Fruit fly (Drosophila melanogaster): ENCODE data around the gene nero.
A peak's percentile ranks its signal among the peaks of the same experiment; 100 is the strongest.

Gene nero

DNA sequence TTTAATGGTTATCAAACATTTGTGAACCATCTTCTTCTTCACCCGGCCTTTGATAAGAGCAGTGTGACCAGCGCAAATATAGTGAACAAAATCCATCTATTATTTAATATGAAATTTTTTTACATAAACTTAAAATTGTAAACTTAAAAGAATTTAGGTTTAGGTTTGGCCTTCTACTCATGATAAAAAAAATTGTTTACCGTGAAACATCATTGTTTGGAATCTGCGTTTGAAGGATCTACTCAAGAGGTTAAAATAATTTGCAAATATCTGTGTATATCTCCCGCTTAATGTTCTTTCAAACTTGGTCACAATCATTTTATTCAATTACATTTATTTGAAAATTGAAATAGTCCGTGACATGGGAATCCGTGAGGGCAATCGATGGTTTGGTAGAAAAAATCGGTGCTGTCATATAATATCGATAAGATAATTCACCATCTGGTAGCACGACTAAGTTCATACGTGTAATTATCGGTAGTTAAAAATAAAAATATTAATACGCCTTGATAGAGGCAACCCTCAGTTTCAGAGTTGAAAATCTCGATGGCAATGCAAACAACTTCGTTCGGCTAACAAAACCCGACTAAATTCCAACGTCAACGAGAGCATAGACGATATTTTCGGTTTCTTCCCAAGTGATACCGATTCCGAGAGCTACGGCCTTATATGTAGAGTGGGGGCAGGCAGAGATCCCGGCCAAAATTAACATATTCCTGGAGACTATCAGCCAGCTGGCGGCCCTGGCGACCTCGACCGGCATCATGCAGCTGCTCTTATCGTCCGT, 24.6 kb upstream of the nero start, which contains the start of the genes betaGlu and sip3 (continued):
- TF ChIP-seq salm (tag; optimal IDR thresholded peaks at IDR 0.05) (no peak), CG12744 (GFP tag; optimal IDR thresholded peaks at IDR 0.05) (peak; percentile 27), Doc3 (GFP tag; IDR thresholded peaks at IDR 0.05; ENCODE audit: partially characterized antibody) (peak; percentile 82), dimm (GFP tag; IDR thresholded peaks at IDR 0.05) (no peak), HLH54F (GFP tag; optimal IDR thresholded peaks at IDR 0.05) (no peak), CG10565 (GFP tag; optimal IDR thresholded peaks at IDR 0.05) (no peak), CG1832 (GFP tag; optimal IDR thresholded peaks at IDR 0.05) (no peak), CG17186 (GFP tag; optimal IDR thresholded peaks at IDR 0.05) (peak; percentile 55), trem (tag; optimal IDR thresholded peaks at IDR 0.05) (peak; percentile 74), CG2129 (GFP tag; IDR thresholded peaks at IDR 0.05; ENCODE audit: partially characterized antibody) (peak; percentile 62), Six4 (GFP tag; optimal IDR thresholded peaks at IDR 0.05) (peak; percentile 6), crp (GFP tag; optimal IDR thresholded peaks at IDR 0.05) (peak in 1 of 2 experiments; percentile 48), wdn (GFP tag; IDR thresholded peaks at IDR 0.05) (no peak), CG2712 (tag; optimal IDR thresholded peaks at IDR 0.05) (peak; percentile 52), CG17568 (GFP tag; optimal IDR thresholded peaks at IDR 0.05) (no peak), D (optimal IDR thresholded peaks at IDR 0.05) (no peak), D (GFP tag; optimal IDR thresholded peaks at IDR 0.05) (no peak), nerfin-2 (GFP tag; IDR thresholded peaks at IDR 0.05; ENCODE audit: partially characterized antibody) (peak; percentile 91), cg (GFP tag; optimal IDR thresholded peaks at IDR 0.05) (no peak), CG13424 (tag; optimal IDR thresholded peaks at IDR 0.05) (no peak), CG14441 (GFP tag; IDR thresholded peaks at IDR 0.05) (no peak), fu2 (GFP tag; optimal IDR thresholded peaks at IDR 0.05) (no peak), HmgZ (tag; optimal IDR thresholded peaks at IDR 0.05) (peak; percentile 43), CG8359 (GFP tag; optimal IDR thresholded peaks at IDR 0.05; ENCODE audit: borderline replicate concordance) (no peak), Atf-2 (GFP tag; optimal IDR thresholded peaks at IDR 0.05) (no peak), slou (GFP tag; optimal IDR thresholded peaks at IDR 0.05) (no peak), unc-4 (GFP tag; IDR thresholded peaks at IDR 0.05; ENCODE audit: partially characterized antibody) (peak; percentile 89), CG9727 (GFP tag; optimal IDR thresholded peaks at IDR 0.05) (peak; percentile 20), CG10462 (GFP tag; optimal IDR thresholded peaks at IDR 0.05) (no peak), ranshi (GFP tag; IDR thresholded peaks at IDR 0.05) (no peak), ttk (GFP tag; IDR thresholded peaks at IDR 0.05) (no peak), CG13894 (tag; optimal IDR thresholded peaks at IDR 0.05) (no peak), CG43689 (GFP tag; IDR thresholded peaks at IDR 0.05) (no peak), CG1233 (GFP tag; optimal IDR thresholded peaks at IDR 0.05) (no peak), CG14014 (GFP tag; IDR thresholded peaks at IDR 0.05) (no peak), CG9932 (GFP tag; IDR thresholded peaks at IDR 0.05) (peak; percentile 48; the same call in 1 of the 2 replicates), jigr1 (GFP tag; IDR thresholded peaks at IDR 0.05) (peak; percentile 35; the same call in 1 of the 3 replicates), pzg (GFP tag; optimal IDR thresholded peaks at IDR 0.05) (peak; percentile 72), CG11398 (GFP tag; optimal IDR thresholded peaks at IDR 0.05) (no peak), stwl (tag; optimal IDR thresholded peaks at IDR 0.05) (peak; percentile 49), Mes4 (GFP tag; optimal IDR thresholded peaks at IDR 0.05) (no peak), CG31388 (GFP tag; optimal IDR thresholded peaks at IDR 0.05) (no peak), CG1603 (tag; optimal IDR thresholded peaks at IDR 0.05) (peak; percentile 40), Myb (GFP tag; optimal IDR thresholded peaks at IDR 0.05) (peak; percentile 20), Abd-B (GFP tag; optimal IDR thresholded peaks at IDR 0.05) (peak; percentile 44), tio (GFP tag; optimal IDR thresholded peaks at IDR 0.05) (no peak), HLH4C (GFP tag; IDR thresholded peaks at IDR 0.05; ENCODE audit: partially characterized antibody) (peak; percentile 93), CG2889 (GFP tag; IDR thresholded peaks at IDR 0.05) (no peak), sisA (GFP tag; IDR thresholded peaks at IDR 0.05) (no peak)
